Fruit fly (Drosophila melanogaster) whole organism, wandering third instar larva: ENCODE results near the gene CG18094.
A peak's percentile ranks its signal among the peaks of the same experiment; 100 is the strongest.

Experiments
- Abd-B ChIP-seq: fragments of >200 bp; optimal IDR thresholded peaks from 2 replicates; lab custom pipeline; 2017; ENCODE audit warnings: missing biosample characterization, missing genetic modification characterization
- Dif ChIP-seq: fragments of 200-275, 200-300 bp; sonication (Bioruptor generic); optimal IDR thresholded peaks from 2 replicates; lab custom pipeline; 2018; ENCODE audit warnings: missing biosample characterization, missing genetic modification characterization; ENCODE audit not compliant: partially characterized antibody
- Hnf4 ChIP-seq: fragments of 200-800 bp; sonication (Bioruptor generic); optimal IDR thresholded peaks from 2 replicates; lab custom pipeline; 2016; ENCODE audit warnings: missing biosample characterization, mild to moderate bottlenecking, missing genetic modification characterization
- Hr78 ChIP-seq: fragments of >200 bp; optimal IDR thresholded peaks from 2 replicates; lab custom pipeline; 2017; ENCODE audit warnings: missing biosample characterization, missing genetic modification characterization
- br ChIP-seq: fragments of 200-800 bp; sonication (Bioruptor generic); optimal IDR thresholded peaks from 2 replicates; lab custom pipeline; 2016; ENCODE audit warnings: missing biosample characterization, missing genetic modification characterization
- dl ChIP-seq, 2 experiments: fragments of 175-275, 200-275 bp in 1 of 2; fragments of 200-275 bp in 1 of 2; sonication (Bioruptor generic); optimal IDR thresholded peaks; lab custom pipeline; 2018; ENCODE audit warnings: mild to moderate bottlenecking in 2 of 2, missing biosample characterization in 2 of 2, missing genetic modification characterization in 2 of 2, moderate library complexity in 2 of 2; ENCODE audit not compliant: partially characterized antibody in 2 of 2, insufficient read depth in 1 of 2
- fru ChIP-seq: fragments of 200-800 bp; sonication (Bioruptor generic); optimal IDR thresholded peaks from 3 replicates; lab custom pipeline; 2016; ENCODE audit warnings: missing biosample characterization, mild to moderate bottlenecking, missing genetic modification characterization
- h ChIP-seq: fragments of 200-800 bp; sonication (Bioruptor generic); optimal IDR thresholded peaks from 3 replicates; lab custom pipeline; 2016; ENCODE audit warnings: missing biosample characterization, mild to moderate bottlenecking, missing genetic modification characterization
- jim ChIP-seq: fragments of 175-275, 200-325 bp; sonication (Bioruptor generic); optimal IDR thresholded peaks from 2 replicates; lab custom pipeline; 2016; ENCODE audit warnings: missing biosample characterization, mild to moderate bottlenecking, missing genetic modification characterization
- lola ChIP-seq: fragments of >200 bp; optimal IDR thresholded peaks from 2 replicates; lab custom pipeline; 2017; ENCODE audit warnings: missing biosample characterization, missing genetic modification characterization
- woc ChIP-seq: sonication (Bioruptor generic); optimal IDR thresholded peaks from 2 replicates; lab custom pipeline; 2016; ENCODE audit warnings: missing biosample characterization, mild to moderate bottlenecking, missing genetic modification characterization

- no peak for TF ChIP-seq dl (GFP tag; optimal IDR thresholded peaks at IDR 0.05; lab: Kevin White, UChicago; ENCODE audit: insufficient read depth in 1 of 2, partially characterized antibody in 2 of 2)
- TF ChIP-seq h (GFP tag; lab: Kevin White, UChicago), result peak; percentile 95
- TF ChIP-seq lola (GFP tag; lab: Kevin White, UChicago), result no peak
- peak; percentile 45 for TF ChIP-seq woc (GFP tag; lab: Kevin White, UChicago)
- no peak for TF ChIP-seq Dif
- peak; percentile 98 for TF ChIP-seq fru (GFP tag; lab: Kevin White, UChicago)
- TF ChIP-seq Hr78, result no peak
- TF ChIP-seq jim (GFP tag; lab: Kevin White, UChicago), result no peak
- TF ChIP-seq br (GFP tag; lab: Kevin White, UChicago), result peak; percentile 93
- no peak for TF ChIP-seq Hnf4
- no peak for TF ChIP-seq Abd-B (GFP tag; lab: Kevin White, UChicago)
These were observed 38.2 kb downstream of the CG18094 start for dm6 chr2L:19528308-19528707.
